Fruit fly (Drosophila melanogaster) ovary, adult (tissue): Measurements from ENCODE around the gene bma.

Experiments
- CG17801 ChIP-seq: fragments of 200-800 bp; optimal IDR thresholded peaks from 2 replicates; lab custom pipeline; 2019; ENCODE audit warnings: missing biosample characterization, mild to moderate bottlenecking, missing genetic modification characterization, moderate library complexity; ENCODE audit not compliant: partially characterized antibody

Gene bma

dm6 chr3L:9927169-9927568, 19.2 kb downstream of the bma start:
- no peak for TF ChIP-seq CG17801 (GFP tag; lab: Kevin White, UChicago)

dm6 chr3L:9968267-9968721, 60.4 kb downstream of the bma start, which contains the start of the genes CG6685 and Dronc:
Gene CG6685, minus strand, starts transcription at chr3L:9968317.
Gene Dronc, plus strand, starts transcription at chr3L:9968479.
- peak; percentile 4 for TF ChIP-seq CG17801 (GFP tag; lab: Kevin White, UChicago)

dm6 chr3L:9969158-9969557, 61.2 kb downstream of the bma start:
- TF ChIP-seq CG17801 (GFP tag; lab: Kevin White, UChicago) = no peak

dm6 chr3L:9972007-9972856, 64.3 kb downstream of the bma start, which contains the start of the genes CG6674, CG42455 and vnc:
Gene CG6674, minus strand, starts transcription at chr3L:9972054.
Gene CG42455, plus strand, starts transcription at chr3L:9972312.
Gene vnc, plus strand, starts transcription at chr3L:9972312.
- TF ChIP-seq CG17801 (GFP tag; lab: Kevin White, UChicago) = no peak

- no peak for TF ChIP-seq CG17801 (GFP tag; lab: Kevin White, UChicago)
Measured at dm6 chr3L:9974172-9974896, 66.4 kb downstream of the bma start, which contains the start of gene dpr6. Gene dpr6, plus strand, starts transcription at chr3L:9974651.
